Worm (Caenorhabditis elegans) whole organism, L4/young adult: ENCODE results near the gene tax-6.

Experiments
- dao-5 ChIP-seq: sonication (generic microtip); optimal IDR thresholded peaks from 2 replicates; lab custom pipeline; 2016; ENCODE audit warnings: missing genotype, missing genetic modification characterization, moderate library complexity, missing compliant biosample characterization
- him-1 ChIP-seq: sonication (generic microtip); optimal IDR thresholded peaks from 2 replicates; lab custom pipeline; 2016; ENCODE audit warnings: missing genotype, missing genetic modification reagents, missing genetic modification characterization, missing compliant biosample characterization

- TF ChIP-seq him-1 (tag; lab: Kevin White, UChicago) = no peak
- no peak for TF ChIP-seq dao-5 (tag; lab: Kevin White, UChicago)
These were observed 45.3 kb upstream of the tax-6 start, which contains the start of gene zim-1 for ce11 chrIV:10546589-10547136.
